Fruit fly (Drosophila melanogaster) whole organism, embryonic: Measurements from ENCODE around the gene CG43850.

Experiments
- Atf-2 ChIP-seq: fragments of 200-800 bp; sonication (Bioruptor generic); optimal IDR thresholded peaks from 2 replicates; lab custom pipeline; 2016; ENCODE audit warnings: missing biosample characterization, missing genetic modification characterization
- Bgb ChIP-seq: fragments of 200-800 bp; sonication (Bioruptor generic); IDR thresholded peaks from 2 replicates; pipeline ENCODE4 v1.3.6; 2022; ENCODE audit warnings: missing biosample characterization, missing genetic modification characterization; ENCODE audit not compliant: partially characterized antibody
- CG11456 ChIP-seq: fragments of 200-800 bp; sonication (Bioruptor generic); IDR thresholded peaks from 3 replicates; pipeline ENCODE4 v1.3.6; 2022; ENCODE audit warnings: missing biosample characterization, missing genetic modification characterization
- CG11504 ChIP-seq: fragments of 200-800 bp; sonication (Bioruptor generic); optimal IDR thresholded peaks from 3 replicates; lab custom pipeline; 2019; ENCODE audit warnings: missing biosample characterization, mild to moderate bottlenecking, missing genetic modification characterization, moderate library complexity
- CG11560 ChIP-seq: fragments of 200-800 bp; sonication (Bioruptor generic); IDR thresholded peaks from 3 replicates; pipeline ENCODE4 v1.3.6; 2022; ENCODE audit warnings: missing biosample characterization, missing genetic modification characterization
- CG12659 ChIP-seq: fragments of 200-800 bp; sonication (Bioruptor generic); optimal IDR thresholded peaks from 3 replicates; lab custom pipeline; 2017; ENCODE audit warnings: mild to moderate bottlenecking, missing biosample characterization, missing genetic modification reagents, missing genetic modification characterization
- CG14050 ChIP-seq: fragments of 200-800 bp; sonication (Bioruptor generic); IDR thresholded peaks from 3 replicates; pipeline ENCODE4 v1.3.6; 2022; ENCODE audit warnings: missing biosample characterization, missing genetic modification characterization
- CG16813 ChIP-seq: fragments of 200-800 bp; sonication (Bioruptor generic); IDR thresholded peaks from 3 replicates; pipeline ENCODE4 v1.3.6; 2022; ENCODE audit warnings: missing biosample characterization, missing genetic modification characterization; ENCODE audit not compliant: partially characterized antibody
- CG17385 ChIP-seq: fragments of 200-800 bp; sonication (Bioruptor generic); optimal IDR thresholded peaks from 3 replicates; lab custom pipeline; 2018; ENCODE audit warnings: missing biosample characterization, mild to moderate bottlenecking, missing genetic modification characterization
- CG17802 ChIP-seq: fragments of 200-800 bp; sonication (Bioruptor generic); optimal IDR thresholded peaks from 2 replicates; lab custom pipeline; 2018; ENCODE audit warnings: missing biosample characterization, mild to moderate bottlenecking, missing genetic modification characterization, moderate library complexity
- CG2875 ChIP-seq: fragments of 200-800 bp; sonication (Bioruptor generic); optimal IDR thresholded peaks from 2 replicates; lab custom pipeline; 2017; ENCODE audit warnings: missing biosample characterization, mild to moderate bottlenecking, missing genetic modification characterization, missing genetic modification reagents
- CG33213 ChIP-seq: fragments of 200-800 bp; sonication (Bioruptor generic); optimal IDR thresholded peaks from 3 replicates; lab custom pipeline; 2016; ENCODE audit warnings: missing biosample characterization, missing genetic modification characterization
- CG34376 ChIP-seq: fragments of 200-800 bp; sonication (Bioruptor generic); optimal IDR thresholded peaks from 2 replicates; lab custom pipeline; 2018; ENCODE audit warnings: missing biosample characterization, mild to moderate bottlenecking, missing genetic modification characterization
- CG3847 ChIP-seq: fragments of 200-800 bp; sonication (Bioruptor generic); IDR thresholded peaks from 2 replicates; pipeline ENCODE4 v1.3.6; 2022; ENCODE audit warnings: missing biosample characterization, missing genetic modification characterization
- CG4707 ChIP-seq: fragments of 200-800 bp; sonication (Bioruptor generic); optimal IDR thresholded peaks from 2 replicates; lab custom pipeline; 2018; ENCODE audit warnings: missing biosample characterization, mild to moderate bottlenecking, missing genetic modification characterization, moderate library complexity
- CG6765 ChIP-seq: fragments of 200-800 bp; sonication (Bioruptor generic); optimal IDR thresholded peaks from 3 replicates; lab custom pipeline; 2017; ENCODE audit warnings: missing biosample characterization, mild to moderate bottlenecking, missing genetic modification characterization
- CG7786 ChIP-seq: fragments of 200-800 bp; sonication (Bioruptor generic); optimal IDR thresholded peaks from 2 replicates; lab custom pipeline; 2016; ENCODE audit warnings: missing biosample characterization, missing genetic modification characterization
- Doc2 ChIP-seq: fragments of 200-800 bp; sonication (Bioruptor generic); IDR thresholded peaks from 2 replicates; pipeline ENCODE4 v1.3.6; 2022; ENCODE audit warnings: missing biosample characterization, missing genetic modification characterization
- E2f2 ChIP-seq: fragments of 200-800 bp; sonication (Bioruptor generic); IDR thresholded peaks from 2 replicates; pipeline ENCODE4 v1.3.6; 2022; ENCODE audit warnings: missing biosample characterization, missing genetic modification characterization
- MESR4 ChIP-seq: fragments of 200-800 bp; sonication (Bioruptor generic); optimal IDR thresholded peaks from 2 replicates; lab custom pipeline; 2018; ENCODE audit warnings: missing biosample characterization, mild to moderate bottlenecking, missing genetic modification characterization, moderate library complexity
- Med ChIP-seq: fragments of 200-800 bp; sonication (Bioruptor generic); peaks from one replicate; lab custom pipeline; 2016; ENCODE audit warnings: missing biosample characterization, missing genetic modification characterization, mild to moderate bottlenecking, inconsistent platforms, moderate library complexity
- Oli ChIP-seq: fragments of 200-800 bp; sonication (Bioruptor generic); optimal IDR thresholded peaks from 2 replicates; lab custom pipeline; 2018; ENCODE audit warnings: missing biosample characterization, mild to moderate bottlenecking, missing genetic modification characterization, moderate library complexity
- Rfx ChIP-seq: fragments of 200-800 bp; sonication (Bioruptor generic); IDR thresholded peaks from 2 replicates; pipeline ENCODE4 v1.3.6; 2022; ENCODE audit warnings: missing biosample characterization, missing genetic modification characterization
- Scr ChIP-seq: fragments of 200-800 bp; sonication (Bioruptor generic); IDR thresholded peaks from 2 replicates; pipeline ENCODE4 v1.3.6; 2022; ENCODE audit warnings: missing biosample characterization, missing genetic modification characterization; ENCODE audit not compliant: partially characterized antibody
- TFAM ChIP-seq: fragments of 200-800 bp; sonication (Bioruptor generic); optimal IDR thresholded peaks from 2 replicates; lab custom pipeline; 2017; ENCODE audit warnings: missing biosample characterization, missing genetic modification characterization, inconsistent platforms
- Tbp ChIP-seq: fragments of >200 bp; optimal IDR thresholded peaks from 2 replicates; lab custom pipeline; 2018; ENCODE audit warnings: missing biosample characterization, missing genetic modification characterization
- YL-1 ChIP-seq: fragments of 200-800 bp; sonication (Bioruptor generic); optimal IDR thresholded peaks from 3 replicates; lab custom pipeline; 2017; ENCODE audit warnings: missing biosample characterization, mild to moderate bottlenecking, missing genetic modification characterization
- chinmo ChIP-seq: fragments of 200-800 bp; sonication (Bioruptor generic); IDR thresholded peaks from 4 replicates; pipeline ENCODE4 v1.3.6; 2022; ENCODE audit warnings: missing biosample characterization, missing genetic modification characterization; ENCODE audit not compliant: partially characterized antibody
- chn ChIP-seq: fragments of 200-800 bp; sonication (Bioruptor generic); optimal IDR thresholded peaks from 2 replicates; lab custom pipeline; 2016; ENCODE audit warnings: missing biosample characterization, missing genetic modification characterization
- cwo ChIP-seq: fragments of 200-800 bp; sonication (Bioruptor generic); optimal IDR thresholded peaks from 3 replicates; lab custom pipeline; 2017; ENCODE audit warnings: missing biosample characterization, missing genetic modification characterization, mild to moderate bottlenecking, moderate library complexity, missing genetic modification reagents
- dmrt11E ChIP-seq: fragments of 200-800 bp; sonication (Bioruptor generic); optimal IDR thresholded peaks from 3 replicates; lab custom pipeline; 2018; ENCODE audit warnings: missing biosample characterization, mild to moderate bottlenecking, missing genetic modification characterization, moderate library complexity
- dpn ChIP-seq, 2 experiments: fragments of 200-800 bp; sonication (Bioruptor generic); optimal IDR thresholded peaks; 3 replicates each; lab custom pipeline; 2016; ENCODE audit warnings: missing biosample characterization in 2 of 2, missing genetic modification characterization in 2 of 2
- gsb-n ChIP-seq: fragments of 200-800 bp; sonication (Bioruptor generic); optimal IDR thresholded peaks from 3 replicates; lab custom pipeline; 2018; ENCODE audit warnings: missing biosample characterization, mild to moderate bottlenecking, missing genetic modification characterization
- inv ChIP-seq: fragments of 200-800 bp; sonication (Bioruptor generic); IDR thresholded peaks from 2 replicates; pipeline ENCODE4 v1.3.6; 2022; ENCODE audit warnings: missing biosample characterization, missing genetic modification characterization; ENCODE audit not compliant: partially characterized antibody
- lilli ChIP-seq: fragments of 200-800 bp; sonication (Bioruptor generic); optimal IDR thresholded peaks from 3 replicates; lab custom pipeline; 2016; ENCODE audit warnings: missing biosample characterization, missing genetic modification characterization
- maf-S ChIP-seq: fragments of 200-800 bp; sonication (Bioruptor generic); optimal IDR thresholded peaks from 2 replicates; lab custom pipeline; 2016; ENCODE audit warnings: missing biosample characterization, missing genetic modification characterization
- oc ChIP-seq: fragments of 200-800 bp; sonication (Bioruptor generic); optimal IDR thresholded peaks from 2 replicates; lab custom pipeline; 2018; ENCODE audit warnings: missing biosample characterization, mild to moderate bottlenecking, missing genetic modification characterization, moderate library complexity
- onecut ChIP-seq: fragments of 200-800 bp; sonication (Bioruptor generic); IDR thresholded peaks from 2 replicates; pipeline ENCODE4 v1.3.6; 2022; ENCODE audit warnings: missing biosample characterization, missing genetic modification characterization
- pan ChIP-seq, 4 experiments: fragments of >200 bp in 3 of 4; fragments of 200-800 bp in 1 of 4; sonication (Bioruptor generic) in 1 of 4; optimal IDR thresholded peaks in 3 of 4; IDR thresholded peaks in 1 of 4; 2 replicates each; pipeline versions ENCODE4 v1.3.6 to Lab custom; 2017 to 2022; ENCODE audit warnings: missing biosample characterization in 2 of 4, missing genetic modification characterization in 2 of 4, mixed read lengths in 1 of 4
- pho ChIP-seq: fragments of 200-800 bp; sonication (Bioruptor generic); optimal IDR thresholded peaks from 2 replicates; lab custom pipeline; 2016; ENCODE audit warnings: missing biosample characterization, missing genetic modification characterization
- row ChIP-seq: fragments of 200-800 bp; sonication (Bioruptor generic); IDR thresholded peaks from 3 replicates; pipeline ENCODE4 v1.3.6; 2022; ENCODE audit warnings: missing biosample characterization, missing genetic modification characterization
- sc ChIP-seq, 3 experiments: fragments of >200 bp in 2 of 3; fragments of 200-800 bp in 1 of 3; sonication (Bioruptor generic) in 1 of 3; optimal IDR thresholded peaks; 2 replicates in 2 of 3; 3 replicates in 1 of 3; lab custom pipeline; 2017; ENCODE audit warnings: mild to moderate bottlenecking in 1 of 3, missing biosample characterization in 1 of 3, missing genetic modification characterization in 1 of 3, missing genetic modification reagents in 1 of 3
- sens ChIP-seq: fragments of 200-800 bp; sonication (Bioruptor generic); peaks from one replicate; lab custom pipeline; 2016; ENCODE audit warnings: missing biosample characterization, missing genetic modification characterization
- tap ChIP-seq: fragments of 200-800 bp; optimal IDR thresholded peaks from 3 replicates; lab custom pipeline; 2019; ENCODE audit warnings: missing biosample characterization, mild to moderate bottlenecking, missing genetic modification characterization, moderate library complexity
- tll ChIP-seq, 2 experiments: fragments of 200-800 bp in 1 of 2; fragments of >200 bp in 1 of 2; sonication (Bioruptor generic) in 1 of 2; optimal IDR thresholded peaks; 2 replicates each; lab custom pipeline; 2017 to 2019; ENCODE audit warnings: missing biosample characterization in 2 of 2, missing genetic modification characterization in 2 of 2, mild to moderate bottlenecking in 1 of 2, moderate library complexity in 1 of 2
- vvl ChIP-seq: fragments of 200-800 bp; sonication (Bioruptor generic); IDR thresholded peaks from 2 replicates; pipeline ENCODE4 v1.3.6; 2022; ENCODE audit warnings: missing biosample characterization, missing genetic modification characterization
- zfh1 ChIP-seq: fragments of 200-800 bp; sonication (Bioruptor generic); IDR thresholded peaks from 3 replicates; pipeline ENCODE4 v1.3.6; 2022; ENCODE audit warnings: missing biosample characterization, missing genetic modification characterization
- zfh2 ChIP-seq: fragments of 200-800 bp; sonication (Bioruptor generic); optimal IDR thresholded peaks from 2 replicates; lab custom pipeline; 2016; ENCODE audit warnings: missing biosample characterization, missing genetic modification characterization

Gene CG43850

dm6 chr2L:13445249-13445846 lies 30.1 kb downstream of the CG43850 start, which contains the start of gene Hacd2 (continued):
- TF ChIP-seq onecut (peak; percentile 96), dmrt11E (tag; lab: Kevin White, UChicago) (no peak), gsb-n (tag; lab: Kevin White, UChicago) (no peak), zfh2 (GFP tag; lab: Kevin White, UChicago) (peak; percentile 48), sc (optimal IDR thresholded peaks at IDR 0.05; lab: Kevin White, UChicago) (no peak), sc (GFP tag; optimal IDR thresholded peaks at IDR 0.05; lab: Kevin White, UChicago) (no peak), CG16813 (GFP tag; lab: Robert Waterston, UW) (peak; percentile 49; the same call in 2 of the 3 replicates), Scr (GFP tag; lab: Robert Waterston, UW) (peak; percentile 46), Doc2 (GFP tag; lab: Robert Waterston, UW) (no peak), Bgb (peak; percentile 40; the same call in 1 of the 2 replicates), CG2875 (GFP tag; lab: Kevin White, UChicago) (no peak), cwo (no peak), zfh1 (0 out of 3 replicates have a peak, but pooled peaks have one; percentile 29), tll (GFP tag; optimal IDR thresholded peaks at IDR 0.05; lab: Kevin White, UChicago) (no peak), Rfx (peak; percentile 53; the same call in 1 of the 2 replicates), CG12659 (GFP tag; lab: Kevin White, UChicago) (peak; percentile 76), CG11560 (no peak), oc (no peak), CG17385 (GFP tag; lab: Kevin White, UChicago) (no peak), CG11456 (GFP tag; lab: Robert Waterston, UW) (peak; percentile 51; the same call in 1 of the 3 replicates), chinmo (GFP tag; lab: Robert Waterston, UW) (peak; percentile 52; the same call in 1 of the 4 replicates), Atf-2 (GFP tag; lab: Kevin White, UChicago) (no peak), vvl (peak; percentile 41; the same call in 1 of the 2 replicates), CG34376 (GFP tag; lab: Kevin White, UChicago) (no peak), row (0 out of 3 replicates have a peak, but pooled peaks have one; percentile 13), Med (peak; percentile 82), sens (GFP tag; lab: Kevin White, UChicago) (peak; percentile 88), tap (tag; lab: Kevin White, UChicago) (no peak), E2f2 (GFP tag; lab: Robert Waterston, UW) (peak; percentile 66), YL-1 (peak; percentile 77), pan (optimal IDR thresholded peaks at IDR 0.05; lab: Kevin White, UChicago) (no peak), pan (GFP tag; optimal IDR thresholded peaks at IDR 0.05 in 1 of 2, IDR thresholded peaks at IDR 0.05 in 1 of 2) (peak in 1 of 2 experiments; percentile 12), Tbp (no peak), CG6765 (GFP tag; lab: Kevin White, UChicago) (no peak), pho (peak; percentile 39), CG4707 (GFP tag; lab: Kevin White, UChicago) (no peak), Oli (tag; lab: Kevin White, UChicago) (no peak), MESR4 (GFP tag; lab: Kevin White, UChicago) (peak; percentile 51), chn (GFP tag; lab: Kevin White, UChicago) (peak; percentile 27), TFAM (GFP tag; lab: Kevin White, UChicago) (no peak), CG7786 (GFP tag; lab: Kevin White, UChicago) (peak; percentile 23), CG17802 (tag; lab: Kevin White, UChicago) (no peak), maf-S (GFP tag; lab: Kevin White, UChicago) (peak; percentile 24), dpn (GFP tag; optimal IDR thresholded peaks at IDR 0.05; lab: Kevin White, UChicago) (peak; percentile 6 to 32), CG33213 (GFP tag; lab: Kevin White, UChicago) (peak; percentile 71), CG3847 (GFP tag; lab: Robert Waterston, UW) (peak; percentile 71), CG14050 (GFP tag; lab: Robert Waterston, UW) (no peak), inv (GFP tag; lab: Robert Waterston, UW) (no peak), lilli (GFP tag; lab: Kevin White, UChicago) (peak; percentile 9), CG11504 (no peak)
